Fruit fly (Drosophila melanogaster) whole organism, embryonic: ENCODE results near the gene zye.

ENCODE experiments used
- Antp ChIP-seq: fragments of 200-800 bp; sonication (Bioruptor generic); optimal IDR thresholded peaks from 3 replicates; lab custom pipeline; 2016; ENCODE audit warnings: missing biosample characterization, missing genetic modification characterization
- Atf-2 ChIP-seq: fragments of 200-800 bp; sonication (Bioruptor generic); optimal IDR thresholded peaks from 2 replicates; lab custom pipeline; 2016; ENCODE audit warnings: missing biosample characterization, missing genetic modification characterization
- BEAF-32 ChIP-seq: fragments of 200-800 bp; sonication (Bioruptor generic); optimal IDR thresholded peaks from 3 replicates; lab custom pipeline; 2017; ENCODE audit warnings: missing biosample characterization, missing genetic modification characterization, mild to moderate bottlenecking, moderate library complexity, missing genetic modification reagents
- BtbVII ChIP-seq: fragments of 200-800 bp; sonication (Bioruptor generic); optimal IDR thresholded peaks from 3 replicates; lab custom pipeline; 2017; ENCODE audit warnings: missing biosample characterization, mild to moderate bottlenecking, missing genetic modification characterization
- CG10959 ChIP-seq: fragments of 200-800 bp; sonication (Bioruptor generic); IDR thresholded peaks from 2 replicates; pipeline ENCODE4 v1.3.6; 2022; ENCODE audit warnings: missing biosample characterization, missing genetic modification characterization
- CG10979 ChIP-seq: fragments of 200-800 bp; sonication (Bioruptor generic); optimal IDR thresholded peaks from 2 replicates; lab custom pipeline; 2018; ENCODE audit warnings: missing biosample characterization, mild to moderate bottlenecking, missing genetic modification characterization, moderate library complexity
- CG12071 ChIP-seq: fragments of 200-800 bp; sonication (Bioruptor generic); optimal IDR thresholded peaks from 3 replicates; lab custom pipeline; 2018; ENCODE audit warnings: missing biosample characterization, mild to moderate bottlenecking, missing genetic modification characterization
- CG12236 ChIP-seq: fragments of 200-800 bp; sonication (Bioruptor generic); optimal IDR thresholded peaks from 2 replicates; lab custom pipeline; 2016; ENCODE audit warnings: missing biosample characterization, missing genetic modification characterization
- CG14050 ChIP-seq: fragments of 200-800 bp; sonication (Bioruptor generic); IDR thresholded peaks from 3 replicates; pipeline ENCODE4 v1.3.6; 2022; ENCODE audit warnings: missing biosample characterization, missing genetic modification characterization
- CG14710 ChIP-seq: fragments of 200-800 bp; sonication (Bioruptor generic); optimal IDR thresholded peaks from 3 replicates; lab custom pipeline; 2019; ENCODE audit warnings: missing biosample characterization, mild to moderate bottlenecking, missing genetic modification characterization, moderate library complexity
- CG1602 ChIP-seq: fragments of 200-800 bp; sonication (Bioruptor generic); optimal IDR thresholded peaks from 3 replicates; lab custom pipeline; 2016; ENCODE audit warnings: missing biosample characterization, missing genetic modification characterization
- CG1832 ChIP-seq: fragments of 200-800 bp; sonication (Bioruptor generic); optimal IDR thresholded peaks from 2 replicates; lab custom pipeline; 2017; ENCODE audit warnings: missing biosample characterization, mild to moderate bottlenecking, missing genetic modification characterization, inconsistent platforms
- CG2116 ChIP-seq: fragments of 200-800 bp; sonication (Bioruptor generic); optimal IDR thresholded peaks from 3 replicates; lab custom pipeline; 2018; ENCODE audit warnings: missing biosample characterization, mild to moderate bottlenecking, missing genetic modification characterization
- CG30403 ChIP-seq: fragments of 200-800 bp; sonication (Bioruptor generic); optimal IDR thresholded peaks from 3 replicates; lab custom pipeline; 2016; ENCODE audit warnings: missing biosample characterization, missing genetic modification characterization
- CG6254 ChIP-seq: fragments of 200-800 bp; sonication (Bioruptor generic); optimal IDR thresholded peaks from 3 replicates; lab custom pipeline; 2017; ENCODE audit warnings: mild to moderate bottlenecking, missing biosample characterization, missing genetic modification reagents, missing genetic modification characterization
- CG6654 ChIP-seq: fragments of 200-800 bp; sonication (Bioruptor generic); optimal IDR thresholded peaks from 2 replicates; lab custom pipeline; 2017; ENCODE audit warnings: missing biosample characterization, mild to moderate bottlenecking, missing genetic modification characterization
- CG9215 ChIP-seq: fragments of 200-800 bp; sonication (Bioruptor generic); IDR thresholded peaks from 2 replicates; pipeline ENCODE4 v1.3.6; 2022; ENCODE audit warnings: missing biosample characterization, missing genetic modification characterization
- CG9932 ChIP-seq: fragments of 200-800 bp; sonication (Bioruptor generic); IDR thresholded peaks from 2 replicates; pipeline ENCODE4 v1.3.6; 2022; ENCODE audit warnings: missing biosample characterization, missing genetic modification characterization
- CrebB ChIP-seq: fragments of 200-800 bp; sonication (Bioruptor generic); optimal IDR thresholded peaks from 3 replicates; lab custom pipeline; 2018; ENCODE audit warnings: missing biosample characterization, mild to moderate bottlenecking, missing genetic modification characterization
- Doc3 ChIP-seq: fragments of 200-800 bp; sonication (Bioruptor generic); IDR thresholded peaks from 3 replicates; pipeline ENCODE4 v1.3.6; 2022; ENCODE audit warnings: missing biosample characterization, missing genetic modification characterization; ENCODE audit not compliant: partially characterized antibody
- HHEX ChIP-seq: fragments of 200-800 bp; sonication (Bioruptor generic); optimal IDR thresholded peaks from 3 replicates; lab custom pipeline; 2017; ENCODE audit warnings: missing biosample characterization, mild to moderate bottlenecking, missing genetic modification characterization, missing genetic modification reagents
- HLH4C ChIP-seq: fragments of 200-800 bp; sonication (Bioruptor generic); IDR thresholded peaks from 3 replicates; pipeline ENCODE4 v1.3.6; 2022; ENCODE audit warnings: missing biosample characterization, missing genetic modification characterization; ENCODE audit not compliant: partially characterized antibody
- Med ChIP-seq: fragments of 200-800 bp; sonication (Bioruptor generic); peaks from one replicate; lab custom pipeline; 2016; ENCODE audit warnings: missing biosample characterization, missing genetic modification characterization, mild to moderate bottlenecking, inconsistent platforms, moderate library complexity
- Myb ChIP-seq: fragments of 200-800 bp; sonication (Bioruptor generic); optimal IDR thresholded peaks from 2 replicates; lab custom pipeline; 2016; ENCODE audit warnings: missing biosample characterization, missing genetic modification characterization
- PHDP ChIP-seq: fragments of 200-800 bp; sonication (Bioruptor generic); optimal IDR thresholded peaks from 3 replicates; lab custom pipeline; 2018; ENCODE audit warnings: missing biosample characterization, mild to moderate bottlenecking, missing genetic modification characterization, moderate library complexity
- Sin3A ChIP-seq: fragments of >200 bp; optimal IDR thresholded peaks from 2 replicates; lab custom pipeline; 2018
- YL-1 ChIP-seq: fragments of 200-800 bp; sonication (Bioruptor generic); optimal IDR thresholded peaks from 3 replicates; lab custom pipeline; 2017; ENCODE audit warnings: missing biosample characterization, mild to moderate bottlenecking, missing genetic modification characterization
- abd-A ChIP-seq: fragments of 200-800 bp; sonication (Bioruptor generic); optimal IDR thresholded peaks from 3 replicates; lab custom pipeline; 2019; ENCODE audit warnings: missing biosample characterization, mild to moderate bottlenecking, missing genetic modification characterization, moderate library complexity
- bab2 ChIP-seq: fragments of 200-800 bp; sonication (Bioruptor generic); optimal IDR thresholded peaks from 2 replicates; lab custom pipeline; 2016; ENCODE audit warnings: missing biosample characterization, missing genetic modification characterization
- bigmax ChIP-seq: fragments of 200-800 bp; sonication (Bioruptor generic); optimal IDR thresholded peaks from 2 replicates; lab custom pipeline; 2018; ENCODE audit warnings: missing biosample characterization, mild to moderate bottlenecking, missing genetic modification characterization
- chn ChIP-seq: fragments of 200-800 bp; sonication (Bioruptor generic); optimal IDR thresholded peaks from 2 replicates; lab custom pipeline; 2016; ENCODE audit warnings: missing biosample characterization, missing genetic modification characterization
- croc ChIP-seq: fragments of 200-800 bp; sonication (Bioruptor generic); conservative IDR thresholded peaks from 3 replicates; pipeline ENCODE4 v1.3.6; 2022; ENCODE audit warnings: missing biosample characterization, missing genetic modification characterization
- fu2 ChIP-seq: fragments of 200-800 bp; sonication (Bioruptor generic); optimal IDR thresholded peaks from 2 replicates; lab custom pipeline; 2016; ENCODE audit warnings: missing biosample characterization, missing genetic modification characterization
- hbn ChIP-seq: fragments of 200-800 bp; sonication (Bioruptor generic); IDR thresholded peaks from 2 replicates; pipeline ENCODE4 v1.3.6; 2022; ENCODE audit warnings: missing biosample characterization, missing genetic modification characterization; ENCODE audit not compliant: partially characterized antibody
- lilli ChIP-seq: fragments of 200-800 bp; sonication (Bioruptor generic); optimal IDR thresholded peaks from 3 replicates; lab custom pipeline; 2016; ENCODE audit warnings: missing biosample characterization, missing genetic modification characterization
- nom ChIP-seq: fragments of 200-800 bp; sonication (Bioruptor generic); optimal IDR thresholded peaks from 2 replicates; lab custom pipeline; 2017; ENCODE audit warnings: missing biosample characterization, missing genetic modification characterization, mild to moderate bottlenecking, moderate library complexity, missing genetic modification reagents
- org-1 ChIP-seq: fragments of 200-800 bp; sonication (Bioruptor generic); optimal IDR thresholded peaks from 2 replicates; lab custom pipeline; 2017; ENCODE audit warnings: missing biosample characterization, missing genetic modification characterization
- pan ChIP-seq, 4 experiments: fragments of >200 bp in 3 of 4; fragments of 200-800 bp in 1 of 4; sonication (Bioruptor generic) in 1 of 4; optimal IDR thresholded peaks in 3 of 4; IDR thresholded peaks in 1 of 4; 2 replicates each; pipeline versions ENCODE4 v1.3.6 to Lab custom; 2017 to 2022; ENCODE audit warnings: missing biosample characterization in 2 of 4, missing genetic modification characterization in 2 of 4, mixed read lengths in 1 of 4
- pfk ChIP-seq: fragments of 200-800 bp; sonication (Bioruptor generic); optimal IDR thresholded peaks from 2 replicates; lab custom pipeline; 2018; ENCODE audit warnings: missing biosample characterization, mild to moderate bottlenecking, missing genetic modification characterization, moderate library complexity
- sens ChIP-seq: fragments of 200-800 bp; sonication (Bioruptor generic); peaks from one replicate; lab custom pipeline; 2016; ENCODE audit warnings: missing biosample characterization, missing genetic modification characterization
- sim ChIP-seq: fragments of 200-800 bp; sonication (Bioruptor generic); IDR thresholded peaks from 2 replicates; pipeline ENCODE4 v1.3.6; 2022; ENCODE audit warnings: missing biosample characterization, missing genetic modification characterization
- sqz ChIP-seq: fragments of 200-800 bp; sonication (Bioruptor generic); optimal IDR thresholded peaks from 3 replicates; lab custom pipeline; 2018; ENCODE audit warnings: missing biosample characterization, mild to moderate bottlenecking, missing genetic modification characterization
- sug ChIP-seq: fragments of 200-800 bp; optimal IDR thresholded peaks from 2 replicates; lab custom pipeline; 2019; ENCODE audit warnings: missing biosample characterization, mild to moderate bottlenecking, missing genetic modification characterization, moderate library complexity
- tin ChIP-seq: fragments of 200-800 bp; sonication (Bioruptor generic); optimal IDR thresholded peaks from 3 replicates; lab custom pipeline; 2016; ENCODE audit warnings: missing biosample characterization, missing genetic modification characterization
- tna ChIP-seq: fragments of 200-800 bp; sonication (Bioruptor generic); IDR thresholded peaks from 2 replicates; pipeline ENCODE4 v1.3.6; 2022; ENCODE audit warnings: missing biosample characterization, missing genetic modification characterization; ENCODE audit not compliant: partially characterized antibody
- toy ChIP-seq: fragments of 200-800 bp; sonication (Bioruptor generic); IDR thresholded peaks from 2 replicates; pipeline ENCODE4 v1.3.6; 2022; ENCODE audit warnings: missing biosample characterization, missing genetic modification characterization
- unpg ChIP-seq: fragments of 200-800 bp; sonication (Bioruptor generic); optimal IDR thresholded peaks from 3 replicates; lab custom pipeline; 2018; ENCODE audit warnings: missing biosample characterization, mild to moderate bottlenecking, missing genetic modification characterization, moderate library complexity
- usp ChIP-seq: fragments of >200 bp; optimal IDR thresholded peaks from 2 replicates; lab custom pipeline; 2017; ENCODE audit warnings: missing biosample characterization, missing genetic modification characterization
- yki ChIP-seq: fragments of >200 bp; optimal IDR thresholded peaks from 3 replicates; lab custom pipeline; 2018

The zye gene

DNA sequence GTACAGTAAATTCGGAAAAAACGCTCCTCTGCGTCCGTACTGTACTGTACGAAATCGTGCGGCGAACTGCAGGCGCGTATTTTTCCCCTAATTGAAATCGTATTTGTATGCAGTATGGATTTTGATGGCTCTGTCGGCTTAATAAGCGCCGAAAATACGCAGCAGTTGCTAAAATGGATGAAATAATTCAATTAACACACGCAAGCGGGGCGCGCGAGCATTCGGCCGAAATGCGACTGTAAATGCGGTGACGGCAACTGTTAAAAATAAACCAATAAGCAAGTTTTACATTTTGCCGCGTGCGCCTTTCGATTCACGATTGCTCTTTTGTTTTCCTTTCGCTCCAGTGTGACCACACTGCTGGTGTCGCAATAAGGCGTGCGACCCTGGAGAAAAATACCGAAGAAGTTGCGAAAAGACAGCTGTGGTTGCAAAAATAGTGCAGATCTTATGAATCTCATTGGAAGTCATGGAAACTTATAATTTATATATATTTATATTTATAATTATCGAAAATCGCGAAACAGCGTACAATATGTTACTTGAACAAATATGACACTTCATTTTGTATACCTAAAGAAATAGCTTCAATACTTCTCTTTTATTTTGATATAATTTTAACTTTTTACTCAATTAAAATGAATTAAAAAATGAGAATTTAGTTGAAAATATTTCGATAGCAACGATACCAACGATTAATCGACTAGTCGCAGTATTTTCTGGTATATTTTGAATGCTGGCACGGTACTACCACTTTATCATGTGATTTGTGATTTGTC, 59.8 kb downstream of the zye start, which contains the start of the genes CG32428 and CG5969 (continued):
- TF ChIP-seq sug (peak; percentile 58), BtbVII (GFP tag; lab: Kevin White, UChicago) (no peak), sim (no peak), chn (GFP tag; lab: Kevin White, UChicago) (peak; percentile 4), pfk (GFP tag; lab: Kevin White, UChicago) (no peak), org-1 (no peak), CG10979 (no peak), YL-1 (GFP tag; lab: Kevin White, UChicago) (peak; percentile 44), HLH4C (0 out of 3 replicates have a peak, but pooled peaks have one; percentile 8), pan (optimal IDR thresholded peaks at IDR 0.05; lab: Kevin White, UChicago) (no peak), pan (GFP tag; optimal IDR thresholded peaks at IDR 0.05 in 1 of 2, IDR thresholded peaks at IDR 0.05 in 1 of 2) (peak in 1 of 2 experiments; percentile 77), Myb (GFP tag; lab: Kevin White, UChicago) (no peak), sens (GFP tag; lab: Kevin White, UChicago) (peak; percentile 22), usp (GFP tag; lab: Kevin White, UChicago) (no peak), CG1832 (GFP tag; lab: Kevin White, UChicago) (no peak), CG12071 (no peak), CG9932 (GFP tag; lab: Robert Waterston, UW) (peak; percentile 80), croc (GFP tag; lab: Robert Waterston, UW) (0 out of 3 replicates have a peak, but pooled peaks have one; percentile 21), sqz (GFP tag; lab: Kevin White, UChicago) (peak; percentile 15), Med (GFP tag; lab: Kevin White, UChicago) (peak; percentile 82), BEAF-32 (GFP tag; lab: Kevin White, UChicago) (peak; percentile 52), CG12236 (GFP tag; lab: Kevin White, UChicago) (no peak), Antp (GFP tag; lab: Kevin White, UChicago) (no peak), unpg (peak; percentile 67), HHEX (GFP tag; lab: Kevin White, UChicago) (peak; percentile 58), CG9215 (GFP tag; lab: Robert Waterston, UW) (no peak; the same call in 1 of the 2 replicates), CG2116 (GFP tag; lab: Kevin White, UChicago) (peak; percentile 76), tin (no peak), CrebB (tag; lab: Kevin White, UChicago) (peak; percentile 13), hbn (no peak), Atf-2 (GFP tag; lab: Kevin White, UChicago) (no peak), lilli (GFP tag; lab: Kevin White, UChicago) (peak; percentile 34), nom (GFP tag; lab: Kevin White, UChicago) (no peak), CG6654 (GFP tag; lab: Kevin White, UChicago) (peak; percentile 4), CG14710 (tag; lab: Kevin White, UChicago) (peak; percentile 96), CG6254 (GFP tag; lab: Kevin White, UChicago) (peak; percentile 8), CG14050 (peak; percentile 19; the same call in 1 of the 3 replicates), Doc3 (GFP tag; lab: Robert Waterston, UW) (no peak), CG30403 (GFP tag; lab: Kevin White, UChicago) (peak; percentile 50), CG1602 (GFP tag; lab: Kevin White, UChicago) (peak; percentile 28), tna (GFP tag; lab: Robert Waterston, UW) (no peak), Sin3A (peak; percentile 59), yki (no peak), abd-A (tag; lab: Kevin White, UChicago) (no peak), PHDP (tag; lab: Kevin White, UChicago) (peak; percentile 64), bigmax (GFP tag; lab: Kevin White, UChicago) (no peak), CG10959 (no peak), toy (no peak), bab2 (no peak), fu2 (GFP tag; lab: Kevin White, UChicago) (no peak)
